Fruit fly (Drosophila melanogaster) whole organism, embryonic: ENCODE measurements around the gene bark.

Experiments used
- Bgb ChIP-seq: fragments of 200-800 bp; sonication (Bioruptor generic); IDR thresholded peaks from 2 replicates; pipeline ENCODE4 v1.3.6; 2022; ENCODE audit warnings: missing biosample characterization, missing genetic modification characterization; ENCODE audit not compliant: partially characterized antibody
- CG10959 ChIP-seq: fragments of 200-800 bp; sonication (Bioruptor generic); IDR thresholded peaks from 2 replicates; pipeline ENCODE4 v1.3.6; 2022; ENCODE audit warnings: missing biosample characterization, missing genetic modification characterization
- CG10979 ChIP-seq: fragments of 200-800 bp; sonication (Bioruptor generic); optimal IDR thresholded peaks from 2 replicates; lab custom pipeline; 2018; ENCODE audit warnings: missing biosample characterization, mild to moderate bottlenecking, missing genetic modification characterization, moderate library complexity
- CG11247 ChIP-seq: fragments of 200-800 bp; sonication (Bioruptor generic); IDR thresholded peaks from 2 replicates; pipeline ENCODE4 v1.3.6; 2022; ENCODE audit warnings: missing biosample characterization, missing genetic modification characterization
- CG11695 ChIP-seq: fragments of 200-800 bp; sonication (Bioruptor generic); IDR thresholded peaks from 3 replicates; pipeline ENCODE4 v1.3.6; 2022; ENCODE audit warnings: missing biosample characterization, missing genetic modification characterization
- CG12071 ChIP-seq: fragments of 200-800 bp; sonication (Bioruptor generic); optimal IDR thresholded peaks from 3 replicates; lab custom pipeline; 2018; ENCODE audit warnings: missing biosample characterization, mild to moderate bottlenecking, missing genetic modification characterization
- CG14050 ChIP-seq: fragments of 200-800 bp; sonication (Bioruptor generic); IDR thresholded peaks from 3 replicates; pipeline ENCODE4 v1.3.6; 2022; ENCODE audit warnings: missing biosample characterization, missing genetic modification characterization
- CG14441 ChIP-seq: fragments of 200-800 bp; sonication (Bioruptor generic); IDR thresholded peaks from 2 replicates; pipeline ENCODE4 v1.3.6; 2022; ENCODE audit warnings: missing biosample characterization, missing genetic modification characterization
- CG14710 ChIP-seq: fragments of 200-800 bp; sonication (Bioruptor generic); optimal IDR thresholded peaks from 3 replicates; lab custom pipeline; 2019; ENCODE audit warnings: missing biosample characterization, mild to moderate bottlenecking, missing genetic modification characterization, moderate library complexity
- CG15011 ChIP-seq: fragments of 200-800 bp; sonication (Bioruptor generic); optimal IDR thresholded peaks from 3 replicates; lab custom pipeline; 2018; ENCODE audit warnings: missing biosample characterization, mild to moderate bottlenecking, missing genetic modification characterization
- CG3065 ChIP-seq: fragments of 200-800 bp; sonication (Bioruptor generic); optimal IDR thresholded peaks from 2 replicates; lab custom pipeline; 2016; ENCODE audit warnings: missing biosample characterization, missing genetic modification characterization
- CG9215 ChIP-seq: fragments of 200-800 bp; sonication (Bioruptor generic); IDR thresholded peaks from 2 replicates; pipeline ENCODE4 v1.3.6; 2022; ENCODE audit warnings: missing biosample characterization, missing genetic modification characterization
- CG9609 ChIP-seq: fragments of 200-800 bp; sonication (Bioruptor generic); optimal IDR thresholded peaks from 3 replicates; lab custom pipeline; 2016; ENCODE audit warnings: missing biosample characterization, missing genetic modification characterization
- CG9932 ChIP-seq: fragments of 200-800 bp; sonication (Bioruptor generic); IDR thresholded peaks from 2 replicates; pipeline ENCODE4 v1.3.6; 2022; ENCODE audit warnings: missing biosample characterization, missing genetic modification characterization
- Dad ChIP-seq: fragments of 200-800 bp; sonication (Bioruptor generic); optimal IDR thresholded peaks from 3 replicates; lab custom pipeline; 2016; ENCODE audit warnings: missing biosample characterization, missing genetic modification characterization
- Doc2 ChIP-seq: fragments of 200-800 bp; sonication (Bioruptor generic); IDR thresholded peaks from 2 replicates; pipeline ENCODE4 v1.3.6; 2022; ENCODE audit warnings: missing biosample characterization, missing genetic modification characterization
- Fer2 ChIP-seq: fragments of 200-800 bp; sonication (Bioruptor generic); optimal IDR thresholded peaks from 2 replicates; lab custom pipeline; 2018; ENCODE audit warnings: missing biosample characterization, mild to moderate bottlenecking, missing genetic modification characterization, moderate library complexity
- Gsc ChIP-seq: fragments of 200-800 bp; sonication (Bioruptor generic); IDR thresholded peaks from 2 replicates; pipeline ENCODE4 v1.3.6; 2022; ENCODE audit warnings: missing biosample characterization, missing genetic modification characterization
- HLH54F ChIP-seq: fragments of 200-800 bp; sonication (Bioruptor generic); optimal IDR thresholded peaks from 3 replicates; lab custom pipeline; 2016; ENCODE audit warnings: missing biosample characterization, missing genetic modification characterization
- HmgZ ChIP-seq: fragments of 200-800 bp; sonication (Bioruptor generic); optimal IDR thresholded peaks from 2 replicates; lab custom pipeline; 2018; ENCODE audit warnings: missing biosample characterization, mild to moderate bottlenecking, missing genetic modification characterization
- Hr78 ChIP-seq, 2 experiments: fragments of 200-800 bp in 1 of 2; fragments of >200 bp in 1 of 2; sonication (Bioruptor generic) in 1 of 2; optimal IDR thresholded peaks; 2 replicates each; lab custom pipeline; 2017 to 2019; ENCODE audit warnings: missing biosample characterization in 2 of 2, missing genetic modification characterization in 2 of 2, mild to moderate bottlenecking in 1 of 2, moderate library complexity in 1 of 2
- Lhr ChIP-seq: fragments of 200-800 bp; sonication (Bioruptor generic); optimal IDR thresholded peaks from 3 replicates; lab custom pipeline; 2017; ENCODE audit warnings: mild to moderate bottlenecking, missing biosample characterization, missing genetic modification reagents, missing genetic modification characterization
- MTF-1 ChIP-seq: fragments of 200-800 bp; sonication (Bioruptor generic); optimal IDR thresholded peaks from 2 replicates; lab custom pipeline; 2018; ENCODE audit warnings: missing biosample characterization, mild to moderate bottlenecking, missing genetic modification characterization, borderline replicate concordance
- Med ChIP-seq: fragments of 200-800 bp; sonication (Bioruptor generic); peaks from one replicate; lab custom pipeline; 2016; ENCODE audit warnings: missing biosample characterization, missing genetic modification characterization, mild to moderate bottlenecking, inconsistent platforms, moderate library complexity
- Myb ChIP-seq: fragments of 200-800 bp; sonication (Bioruptor generic); optimal IDR thresholded peaks from 2 replicates; lab custom pipeline; 2016; ENCODE audit warnings: missing biosample characterization, missing genetic modification characterization
- Nf-YB ChIP-seq: fragments of 200-800 bp; sonication (Bioruptor generic); optimal IDR thresholded peaks from 3 replicates; lab custom pipeline; 2019; ENCODE audit warnings: missing biosample characterization, mild to moderate bottlenecking, missing genetic modification characterization, moderate library complexity
- Ravus ChIP-seq: fragments of 200-800 bp; sonication (Bioruptor generic); IDR thresholded peaks from 2 replicates; pipeline ENCODE4 v1.3.6; 2022; ENCODE audit warnings: missing biosample characterization, missing genetic modification characterization
- Sox100B ChIP-seq: fragments of 200-800 bp; sonication (Bioruptor generic); optimal IDR thresholded peaks from 3 replicates; lab custom pipeline; 2018; ENCODE audit warnings: missing biosample characterization, mild to moderate bottlenecking, missing genetic modification characterization
- Usf ChIP-seq: fragments of 200-800 bp; sonication (Bioruptor generic); optimal IDR thresholded peaks from 2 replicates; lab custom pipeline; 2017; ENCODE audit warnings: missing genotype, missing biosample characterization, missing genetic modification characterization
- al ChIP-seq: fragments of 200-800 bp; sonication (Bioruptor generic); IDR thresholded peaks from 2 replicates; pipeline ENCODE4 v1.3.6; 2022; ENCODE audit warnings: missing biosample characterization, missing genetic modification characterization
- az2 ChIP-seq: fragments of 200-800 bp; sonication (Bioruptor generic); optimal IDR thresholded peaks from 3 replicates; lab custom pipeline; 2016; ENCODE audit warnings: missing biosample characterization, missing genetic modification characterization
- bbx ChIP-seq: fragments of 200-800 bp; sonication (Bioruptor generic); IDR thresholded peaks from 2 replicates; pipeline ENCODE4 v1.3.6; 2022; ENCODE audit warnings: missing biosample characterization, missing genetic modification characterization; ENCODE audit not compliant: partially characterized antibody
- chn ChIP-seq: fragments of 200-800 bp; sonication (Bioruptor generic); optimal IDR thresholded peaks from 2 replicates; lab custom pipeline; 2016; ENCODE audit warnings: missing biosample characterization, missing genetic modification characterization
- danr ChIP-seq: fragments of 200-800 bp; sonication (Bioruptor generic); IDR thresholded peaks from 2 replicates; pipeline ENCODE4 v1.3.6; 2022; ENCODE audit warnings: missing biosample characterization, missing genetic modification characterization
- dmrt99B ChIP-seq: fragments of 200-800 bp; sonication (Bioruptor generic); optimal IDR thresholded peaks from 2 replicates; lab custom pipeline; 2018; ENCODE audit warnings: missing biosample characterization, mild to moderate bottlenecking, missing genetic modification characterization, moderate library complexity
- dpn ChIP-seq, 2 experiments: fragments of 200-800 bp; sonication (Bioruptor generic); optimal IDR thresholded peaks; 3 replicates each; lab custom pipeline; 2016; ENCODE audit warnings: missing biosample characterization in 2 of 2, missing genetic modification characterization in 2 of 2
- eve ChIP-seq, 2 experiments: fragments of >200 bp; optimal IDR thresholded peaks; 2 replicates each; lab custom pipeline; 2017; ENCODE audit warnings: missing biosample characterization in 2 of 2, missing genetic modification characterization in 2 of 2
- fd102C ChIP-seq: fragments of 200-800 bp; sonication (Bioruptor generic); optimal IDR thresholded peaks from 2 replicates; lab custom pipeline; 2018; ENCODE audit warnings: missing biosample characterization, mild to moderate bottlenecking, missing genetic modification characterization, moderate library complexity
- gce ChIP-seq: fragments of 200-800 bp; sonication (Bioruptor generic); IDR thresholded peaks from 3 replicates; pipeline ENCODE4 v1.3.6; 2022; ENCODE audit warnings: missing biosample characterization, missing genetic modification characterization
- knrl ChIP-seq: fragments of 200-800 bp; sonication (Bioruptor generic); IDR thresholded peaks from 3 replicates; pipeline ENCODE4 v1.3.6; 2022; ENCODE audit warnings: missing biosample characterization, missing genetic modification characterization; ENCODE audit not compliant: partially characterized antibody
- mirr ChIP-seq: fragments of 200-800 bp; sonication (Bioruptor generic); optimal IDR thresholded peaks from 3 replicates; lab custom pipeline; 2018; ENCODE audit warnings: missing biosample characterization, mild to moderate bottlenecking, missing genetic modification characterization
- nau ChIP-seq: fragments of 200-800 bp; sonication (Bioruptor generic); optimal IDR thresholded peaks from 3 replicates; lab custom pipeline; 2017; ENCODE audit warnings: missing biosample characterization, mild to moderate bottlenecking, missing genetic modification characterization, missing genetic modification reagents
- oc ChIP-seq: fragments of 200-800 bp; sonication (Bioruptor generic); optimal IDR thresholded peaks from 2 replicates; lab custom pipeline; 2018; ENCODE audit warnings: missing biosample characterization, mild to moderate bottlenecking, missing genetic modification characterization, moderate library complexity
- otp ChIP-seq: fragments of 200-800 bp; sonication (Bioruptor generic); IDR thresholded peaks from 3 replicates; pipeline ENCODE4, ENCODE4 v1.3.6; 2022; ENCODE audit warnings: missing biosample characterization, missing genetic modification characterization
- pros ChIP-seq: fragments of 200-800 bp; sonication (Bioruptor generic); optimal IDR thresholded peaks from 3 replicates; lab custom pipeline; 2019; ENCODE audit warnings: missing biosample characterization, mild to moderate bottlenecking, missing genetic modification characterization, moderate library complexity
- psq ChIP-seq: fragments of 200-800 bp; sonication (Bioruptor generic); optimal IDR thresholded peaks from 2 replicates; lab custom pipeline; 2017; ENCODE audit warnings: missing biosample characterization, missing genetic modification characterization
- scrt ChIP-seq: fragments of 200-800 bp; sonication (Bioruptor generic); optimal IDR thresholded peaks from 2 replicates; lab custom pipeline; 2018; ENCODE audit warnings: missing biosample characterization, mild to moderate bottlenecking, missing genetic modification characterization, moderate library complexity
- sens ChIP-seq: fragments of 200-800 bp; sonication (Bioruptor generic); peaks from one replicate; lab custom pipeline; 2016; ENCODE audit warnings: missing biosample characterization, missing genetic modification characterization
- sob ChIP-seq: fragments of 200-800 bp; sonication (Bioruptor generic); IDR thresholded peaks from 2 replicates; pipeline ENCODE4 v1.3.6; 2022; ENCODE audit warnings: missing biosample characterization, missing genetic modification characterization
- stc ChIP-seq: fragments of 200-800 bp; sonication (Bioruptor generic); IDR thresholded peaks from 2 replicates; pipeline ENCODE4 v1.3.6; 2022; ENCODE audit warnings: missing biosample characterization, missing genetic modification characterization

bark gene

dm6 chr2L:3827406-3828133, 40.6 kb downstream of the bark start (continued):
- peak; percentile 45 for TF ChIP-seq dmrt99B (tag; lab: Kevin White, UChicago)
- peak; percentile 8 for TF ChIP-seq Myb (GFP tag; lab: Kevin White, UChicago)
- TF ChIP-seq Nf-YB (GFP tag; lab: Kevin White, UChicago) = peak; percentile 71
- TF ChIP-seq Med (GFP tag; lab: Kevin White, UChicago) = peak; percentile 75
- TF ChIP-seq Fer2 (tag; lab: Kevin White, UChicago) = no peak
- no peak for TF ChIP-seq CG11247 (GFP tag; lab: Robert Waterston, UW)
- TF ChIP-seq MTF-1 = peak; percentile 19
- no peak for TF ChIP-seq al (GFP tag; lab: Robert Waterston, UW)
- no peak for TF ChIP-seq HmgZ (tag; lab: Kevin White, UChicago)
- peak; percentile 95 for TF ChIP-seq CG10979
- TF ChIP-seq eve (GFP tag; optimal IDR thresholded peaks at IDR 0.05; lab: Kevin White, UChicago) = peak; percentile 45 to 59
- no peak for TF ChIP-seq sob
- peak; percentile 22 for TF ChIP-seq Dad (GFP tag; lab: Kevin White, UChicago)
- TF ChIP-seq Lhr (GFP tag; lab: Kevin White, UChicago) = peak; percentile 52
- TF ChIP-seq CG12071 (GFP tag; lab: Kevin White, UChicago) = no peak
- TF ChIP-seq az2 = peak; percentile 74
- TF ChIP-seq CG11695 (GFP tag; lab: Robert Waterston, UW) = peak; percentile 61; the same call in 2 of the 3 replicates
- peak; percentile 74 for TF ChIP-seq Sox100B (GFP tag; lab: Kevin White, UChicago)
- TF ChIP-seq CG10959 (GFP tag; lab: Robert Waterston, UW) = peak; percentile 87
- TF ChIP-seq CG14050 (GFP tag; lab: Robert Waterston, UW) = no peak
- no peak for TF ChIP-seq scrt
- no peak for TF ChIP-seq Bgb (GFP tag; lab: Robert Waterston, UW)
- peak; percentile 16 for TF ChIP-seq CG9609
- TF ChIP-seq CG14441 = no peak
- TF ChIP-seq danr = no peak
- TF ChIP-seq CG9215 (GFP tag; lab: Robert Waterston, UW) = no peak
- peak; percentile 97 for TF ChIP-seq pros
- no peak for TF ChIP-seq otp (GFP tag; lab: Robert Waterston, UW)
- TF ChIP-seq mirr (GFP tag; lab: Kevin White, UChicago) = no peak
- no peak for TF ChIP-seq knrl (GFP tag; lab: Robert Waterston, UW)
- no peak for TF ChIP-seq Hr78 (GFP tag; optimal IDR thresholded peaks at IDR 0.05; lab: Kevin White, UChicago)
- peak; percentile 42 for TF ChIP-seq CG15011 (GFP tag; lab: Kevin White, UChicago)
- peak; percentile 93 for TF ChIP-seq fd102C (GFP tag; lab: Kevin White, UChicago)
- peak; percentile 33 to 41 for TF ChIP-seq dpn (GFP tag; optimal IDR thresholded peaks at IDR 0.05; lab: Kevin White, UChicago)
- TF ChIP-seq Usf (GFP tag; lab: Kevin White, UChicago) = peak; percentile 66
- TF ChIP-seq chn (GFP tag; lab: Kevin White, UChicago) = peak; percentile 65
- peak; percentile 96 for TF ChIP-seq CG14710 (tag; lab: Kevin White, UChicago)
- TF ChIP-seq nau (GFP tag; lab: Kevin White, UChicago) = no peak
- TF ChIP-seq Gsc (GFP tag; lab: Robert Waterston, UW) = no peak
- no peak for TF ChIP-seq bbx (GFP tag; lab: Robert Waterston, UW)
- TF ChIP-seq CG3065 (GFP tag; lab: Kevin White, UChicago) = peak; percentile 43
- no peak for TF ChIP-seq psq (GFP tag; lab: Kevin White, UChicago)
- no peak for TF ChIP-seq gce
- TF ChIP-seq HLH54F (GFP tag; lab: Kevin White, UChicago) = peak; percentile 21
- TF ChIP-seq sens (GFP tag; lab: Kevin White, UChicago) = peak; percentile 97
- no peak for TF ChIP-seq Doc2
- no peak for TF ChIP-seq stc (GFP tag; lab: Robert Waterston, UW)
- no peak for TF ChIP-seq Ravus (GFP tag; lab: Robert Waterston, UW)
- no peak for TF ChIP-seq oc (tag; lab: Kevin White, UChicago)
- no peak for TF ChIP-seq CG9932 (GFP tag; lab: Robert Waterston, UW)
